Fruit fly (Drosophila melanogaster) whole organism, embryonic: ENCODE results near the gene Pop4.

Experiments used
- CG12236 ChIP-seq: fragments of 200-800 bp; sonication (Bioruptor generic); optimal IDR thresholded peaks from 2 replicates; lab custom pipeline; 2016; ENCODE audit warnings: missing biosample characterization, missing genetic modification characterization
- CG12659 ChIP-seq: fragments of 200-800 bp; sonication (Bioruptor generic); optimal IDR thresholded peaks from 3 replicates; lab custom pipeline; 2017; ENCODE audit warnings: mild to moderate bottlenecking, missing biosample characterization, missing genetic modification reagents, missing genetic modification characterization
- CG13296 ChIP-seq: fragments of 200-800 bp; sonication (Bioruptor generic); optimal IDR thresholded peaks from 3 replicates; lab custom pipeline; 2018; ENCODE audit warnings: missing biosample characterization, mild to moderate bottlenecking, missing genetic modification characterization
- CG13894 ChIP-seq: fragments of 200-800 bp; sonication (Bioruptor generic); optimal IDR thresholded peaks from 3 replicates; lab custom pipeline; 2018; ENCODE audit warnings: missing biosample characterization, mild to moderate bottlenecking, missing genetic modification characterization, moderate library complexity
- CG17359 ChIP-seq: fragments of 200-800 bp; sonication (Bioruptor generic); optimal IDR thresholded peaks from 3 replicates; lab custom pipeline; 2018; ENCODE audit warnings: missing biosample characterization, mild to moderate bottlenecking, missing genetic modification characterization, moderate library complexity
- CG17802 ChIP-seq: fragments of 200-800 bp; sonication (Bioruptor generic); optimal IDR thresholded peaks from 2 replicates; lab custom pipeline; 2018; ENCODE audit warnings: missing biosample characterization, mild to moderate bottlenecking, missing genetic modification characterization, moderate library complexity
- CG18262 ChIP-seq: fragments of 200-800 bp; optimal IDR thresholded peaks from 3 replicates; lab custom pipeline; 2019; ENCODE audit warnings: missing biosample characterization, mild to moderate bottlenecking, missing genetic modification characterization, moderate library complexity
- CG18619 ChIP-seq: fragments of 200-800 bp; sonication (Bioruptor generic); optimal IDR thresholded peaks from 3 replicates; lab custom pipeline; 2017; ENCODE audit warnings: missing biosample characterization, mild to moderate bottlenecking, missing genetic modification characterization
- CG18764 ChIP-seq: fragments of 200-800 bp; sonication (Bioruptor generic); optimal IDR thresholded peaks from 3 replicates; lab custom pipeline; 2016; ENCODE audit warnings: missing biosample characterization, missing genetic modification characterization
- CG31441 ChIP-seq: fragments of 200-800 bp; sonication (Bioruptor generic); IDR thresholded peaks from 2 replicates; pipeline ENCODE4 v1.3.6; 2022; ENCODE audit warnings: missing biosample characterization, missing genetic modification characterization
- CG3163 ChIP-seq: fragments of 200-800 bp; sonication (Bioruptor generic); optimal IDR thresholded peaks from 3 replicates; lab custom pipeline; 2016; ENCODE audit warnings: missing biosample characterization, missing genetic modification characterization
- CG3847 ChIP-seq: fragments of 200-800 bp; sonication (Bioruptor generic); IDR thresholded peaks from 2 replicates; pipeline ENCODE4 v1.3.6; 2022; ENCODE audit warnings: missing biosample characterization, missing genetic modification characterization
- CG4617 ChIP-seq: fragments of 200-800 bp; sonication (Bioruptor generic); optimal IDR thresholded peaks from 3 replicates; lab custom pipeline; 2016; ENCODE audit warnings: missing biosample characterization, missing genetic modification characterization, borderline replicate concordance
- CG7357 ChIP-seq: fragments of 200-800 bp; sonication (Bioruptor generic); IDR thresholded peaks from 3 replicates; pipeline ENCODE4 v1.3.6; 2022; ENCODE audit warnings: missing biosample characterization, missing genetic modification characterization
- CG8281 ChIP-seq: fragments of 200-800 bp; sonication (Bioruptor generic); optimal IDR thresholded peaks from 2 replicates; lab custom pipeline; 2018; ENCODE audit warnings: missing biosample characterization, mild to moderate bottlenecking, missing genetic modification characterization, moderate library complexity
- CG8290 ChIP-seq, 3 experiments: fragments of 200-800 bp; sonication (Bioruptor generic); optimal IDR thresholded peaks; 2 replicates each; lab custom pipeline; 2016 to 2019; ENCODE audit warnings: missing biosample characterization in 3 of 3, missing genetic modification characterization in 3 of 3, mild to moderate bottlenecking in 2 of 3, moderate library complexity in 1 of 3
- CG9609 ChIP-seq: fragments of 200-800 bp; sonication (Bioruptor generic); optimal IDR thresholded peaks from 3 replicates; lab custom pipeline; 2016; ENCODE audit warnings: missing biosample characterization, missing genetic modification characterization
- CG9932 ChIP-seq: fragments of 200-800 bp; sonication (Bioruptor generic); IDR thresholded peaks from 2 replicates; pipeline ENCODE4 v1.3.6; 2022; ENCODE audit warnings: missing biosample characterization, missing genetic modification characterization
- Dbx ChIP-seq: fragments of 200-800 bp; sonication (Bioruptor generic); IDR thresholded peaks from 3 replicates; pipeline ENCODE4 v1.3.6; 2022; ENCODE audit warnings: missing biosample characterization, missing genetic modification characterization
- Doc2 ChIP-seq: fragments of 200-800 bp; sonication (Bioruptor generic); IDR thresholded peaks from 2 replicates; pipeline ENCODE4 v1.3.6; 2022; ENCODE audit warnings: missing biosample characterization, missing genetic modification characterization
- Drgx ChIP-seq: fragments of 200-800 bp; sonication (Bioruptor generic); IDR thresholded peaks from 2 replicates; pipeline ENCODE4 v1.3.6; 2022; ENCODE audit warnings: missing biosample characterization, missing genetic modification characterization
- GATAe ChIP-seq: fragments of 200-800 bp; sonication (Bioruptor generic); conservative IDR thresholded peaks from 2 replicates; pipeline ENCODE4 v1.3.6; 2022; ENCODE audit warnings: missing biosample characterization, missing genetic modification characterization
- Hmx ChIP-seq: fragments of 200-800 bp; sonication (Bioruptor generic); optimal IDR thresholded peaks from 2 replicates; lab custom pipeline; 2016; ENCODE audit warnings: missing biosample characterization, missing genetic modification characterization
- Lpt ChIP-seq: fragments of >200 bp; optimal IDR thresholded peaks from 2 replicates; lab custom pipeline; 2018; ENCODE audit warnings: missing biosample characterization, missing genetic modification characterization
- Neu2 ChIP-seq: fragments of 200-800 bp; sonication (Bioruptor generic); optimal IDR thresholded peaks from 3 replicates; lab custom pipeline; 2016; ENCODE audit warnings: missing biosample characterization, missing genetic modification characterization, borderline replicate concordance
- Pdp1 ChIP-seq, 2 experiments: fragments of 200-800 bp; sonication (Bioruptor generic); optimal IDR thresholded peaks; 3 replicates each; lab custom pipeline; 2016; ENCODE audit warnings: missing biosample characterization in 2 of 2, missing genetic modification characterization in 2 of 2, mild to moderate bottlenecking in 1 of 2, moderate library complexity in 1 of 2
- Poxn ChIP-seq: fragments of 200-800 bp; sonication (Bioruptor generic); IDR thresholded peaks from 2 replicates; pipeline ENCODE4 v1.3.6; 2022; ENCODE audit warnings: missing biosample characterization, missing genetic modification characterization
- Ravus ChIP-seq: fragments of 200-800 bp; sonication (Bioruptor generic); IDR thresholded peaks from 2 replicates; pipeline ENCODE4 v1.3.6; 2022; ENCODE audit warnings: missing biosample characterization, missing genetic modification characterization
- Rx ChIP-seq: fragments of 200-800 bp; sonication (Bioruptor generic); IDR thresholded peaks from 2 replicates; pipeline ENCODE4 v1.3.6; 2022; ENCODE audit warnings: missing biosample characterization, missing genetic modification characterization
- Scr ChIP-seq: fragments of 200-800 bp; sonication (Bioruptor generic); IDR thresholded peaks from 2 replicates; pipeline ENCODE4 v1.3.6; 2022; ENCODE audit warnings: missing biosample characterization, missing genetic modification characterization; ENCODE audit not compliant: partially characterized antibody
- Side ChIP-seq: fragments of 200-800 bp; sonication (Bioruptor generic); optimal IDR thresholded peaks from 2 replicates; lab custom pipeline; 2016; ENCODE audit warnings: missing biosample characterization, missing genetic modification characterization
- Sry-δ ChIP-seq: fragments of 200-800 bp; sonication (Bioruptor generic); optimal IDR thresholded peaks from 2 replicates; lab custom pipeline; 2016; ENCODE audit warnings: missing biosample characterization, missing genetic modification characterization
- ac ChIP-seq: fragments of 200-800 bp; sonication (Bioruptor generic); optimal IDR thresholded peaks from 3 replicates; lab custom pipeline; 2017; ENCODE audit warnings: missing biosample characterization, mild to moderate bottlenecking, missing genetic modification characterization
- amos ChIP-seq: fragments of 200-800 bp; sonication (Bioruptor generic); IDR thresholded peaks from 2 replicates; pipeline ENCODE4 v1.3.6; 2022; ENCODE audit warnings: missing biosample characterization, missing genetic modification characterization; ENCODE audit not compliant: partially characterized antibody
- ash1 ChIP-seq: fragments of 200-800 bp; sonication (Bioruptor generic); optimal IDR thresholded peaks from 2 replicates; lab custom pipeline; 2018; ENCODE audit warnings: missing biosample characterization, mild to moderate bottlenecking, missing genetic modification characterization
- cas ChIP-seq: fragments of 200-800 bp; sonication (Bioruptor generic); IDR thresholded peaks from 2 replicates; pipeline ENCODE4 v1.3.6; 2022; ENCODE audit warnings: missing biosample characterization, missing genetic modification characterization
- dpn ChIP-seq, 2 experiments: fragments of 200-800 bp; sonication (Bioruptor generic); optimal IDR thresholded peaks; 3 replicates each; lab custom pipeline; 2016; ENCODE audit warnings: missing biosample characterization in 2 of 2, missing genetic modification characterization in 2 of 2
- gcm2 ChIP-seq: fragments of 200-800 bp; sonication (Bioruptor generic); optimal IDR thresholded peaks from 2 replicates; lab custom pipeline; 2016; ENCODE audit warnings: missing biosample characterization, missing genetic modification characterization
- maf-S ChIP-seq: fragments of 200-800 bp; sonication (Bioruptor generic); optimal IDR thresholded peaks from 2 replicates; lab custom pipeline; 2016; ENCODE audit warnings: missing biosample characterization, missing genetic modification characterization
- nmo ChIP-seq: fragments of 200-800 bp; sonication (Bioruptor generic); optimal IDR thresholded peaks from 2 replicates; lab custom pipeline; 2018; ENCODE audit warnings: missing biosample characterization, mild to moderate bottlenecking, missing genetic modification characterization, moderate library complexity
- p53 ChIP-seq: fragments of 200-800 bp; sonication (Bioruptor generic); optimal IDR thresholded peaks from 2 replicates; lab custom pipeline; 2016; ENCODE audit warnings: missing biosample characterization, missing genetic modification characterization
- pan ChIP-seq, 4 experiments: fragments of >200 bp in 3 of 4; fragments of 200-800 bp in 1 of 4; sonication (Bioruptor generic) in 1 of 4; optimal IDR thresholded peaks in 3 of 4; IDR thresholded peaks in 1 of 4; 2 replicates each; pipeline versions ENCODE4 v1.3.6 to Lab custom; 2017 to 2022; ENCODE audit warnings: missing biosample characterization in 2 of 4, missing genetic modification characterization in 2 of 4, mixed read lengths in 1 of 4
- phol ChIP-seq: fragments of 200-800 bp; sonication (Bioruptor generic); optimal IDR thresholded peaks from 3 replicates; lab custom pipeline; 2018; ENCODE audit warnings: missing biosample characterization, mild to moderate bottlenecking, missing genetic modification characterization, moderate library complexity
- pnt ChIP-seq: fragments of 200-800 bp; sonication (Bioruptor generic); optimal IDR thresholded peaks from 3 replicates; lab custom pipeline; 2016; ENCODE audit warnings: missing biosample characterization, missing genetic modification characterization
- psq ChIP-seq: fragments of 200-800 bp; sonication (Bioruptor generic); optimal IDR thresholded peaks from 2 replicates; lab custom pipeline; 2017; ENCODE audit warnings: missing biosample characterization, missing genetic modification characterization
- slp2 ChIP-seq: fragments of 200-800 bp; sonication (Bioruptor generic); optimal IDR thresholded peaks from 2 replicates; lab custom pipeline; 2016; ENCODE audit warnings: missing biosample characterization, missing genetic modification characterization
- twi ChIP-seq: fragments of 200-800 bp; optimal IDR thresholded peaks from 2 replicates; lab custom pipeline; 2019; ENCODE audit warnings: missing biosample characterization, mild to moderate bottlenecking, missing genetic modification characterization, moderate library complexity
- zfh1 ChIP-seq: fragments of 200-800 bp; sonication (Bioruptor generic); IDR thresholded peaks from 3 replicates; pipeline ENCODE4 v1.3.6; 2022; ENCODE audit warnings: missing biosample characterization, missing genetic modification characterization

The Pop4 gene

dm6 chr3L:7988828-7989673 lies 10.6 kb upstream of the Pop4 start (continued):
- TF ChIP-seq nmo (GFP tag; lab: Kevin White, UChicago) = peak; percentile 97
- peak; percentile 24 for TF ChIP-seq gcm2 (GFP tag; lab: Kevin White, UChicago)
- TF ChIP-seq slp2 (GFP tag; lab: Kevin White, UChicago) = no peak
- TF ChIP-seq CG9609 (GFP tag; lab: Kevin White, UChicago) = no peak
- peak; percentile 17 for TF ChIP-seq CG17802 (tag; lab: Kevin White, UChicago)
- peak; percentile 37 to 57 for TF ChIP-seq Pdp1 (GFP tag; optimal IDR thresholded peaks at IDR 0.05; lab: Kevin White, UChicago)
- no peak for TF ChIP-seq Doc2
- TF ChIP-seq twi (tag; lab: Kevin White, UChicago) = no peak
- no peak for TF ChIP-seq GATAe (GFP tag; lab: Robert Waterston, UW)
- TF ChIP-seq CG13296 = no peak
- TF ChIP-seq Dbx (GFP tag; lab: Robert Waterston, UW) = no peak
- no peak for TF ChIP-seq ash1 (GFP tag; lab: Kevin White, UChicago)
- TF ChIP-seq amos (GFP tag; lab: Robert Waterston, UW) = no peak
- TF ChIP-seq Rx (GFP tag; lab: Robert Waterston, UW) = peak; percentile 41; the same call in 1 of the 2 replicates
- peak; percentile 74 for TF ChIP-seq pnt (GFP tag; lab: Kevin White, UChicago)
- peak; percentile 55 for TF ChIP-seq CG8290 (GFP tag; optimal IDR thresholded peaks at IDR 0.05; lab: Kevin White, UChicago)
- TF ChIP-seq CG8290 (tag; optimal IDR thresholded peaks at IDR 0.05; lab: Kevin White, UChicago) = no peak
- peak; percentile 44 to 54 for TF ChIP-seq dpn (GFP tag; optimal IDR thresholded peaks at IDR 0.05; lab: Kevin White, UChicago)
- TF ChIP-seq CG12659 (GFP tag; lab: Kevin White, UChicago) = peak; percentile 57
- TF ChIP-seq CG18619 (GFP tag; lab: Kevin White, UChicago) = peak; percentile 57
- TF ChIP-seq Scr = no peak
- peak; percentile 53 for TF ChIP-seq ac (GFP tag; lab: Kevin White, UChicago)
- peak; percentile 84 for TF ChIP-seq CG31441 (GFP tag; lab: Robert Waterston, UW)
- TF ChIP-seq psq (GFP tag; lab: Kevin White, UChicago) = no peak
- TF ChIP-seq CG8281 (tag; lab: Kevin White, UChicago) = peak; percentile 10
- peak; percentile 27 for TF ChIP-seq CG12236
- TF ChIP-seq p53 (GFP tag; lab: Kevin White, UChicago) = no peak
- no peak for TF ChIP-seq maf-S (GFP tag; lab: Kevin White, UChicago)
- no peak for TF ChIP-seq cas (GFP tag; lab: Robert Waterston, UW)
- TF ChIP-seq zfh1 (GFP tag; lab: Robert Waterston, UW) = peak; percentile 87
- TF ChIP-seq Sry-δ = no peak
- TF ChIP-seq CG13894 (tag; lab: Kevin White, UChicago) = no peak
- no peak; the same call in 2 of the 3 replicates for TF ChIP-seq CG7357 (GFP tag; lab: Robert Waterston, UW)
- peak; percentile 74 for TF ChIP-seq CG17359 (tag; lab: Kevin White, UChicago)
- no peak for TF ChIP-seq Neu2 (GFP tag; lab: Kevin White, UChicago)
- TF ChIP-seq CG3163 (GFP tag; lab: Kevin White, UChicago) = no peak
- TF ChIP-seq Side (GFP tag; lab: Kevin White, UChicago) = peak; percentile 70
- peak; percentile 88 for TF ChIP-seq phol (tag; lab: Kevin White, UChicago)
- TF ChIP-seq Lpt (GFP tag; lab: Kevin White, UChicago) = no peak
- peak; percentile 30 for TF ChIP-seq CG4617 (GFP tag; lab: Kevin White, UChicago)
- TF ChIP-seq CG18764 (GFP tag; lab: Kevin White, UChicago) = peak; percentile 59
- no peak for TF ChIP-seq Hmx (GFP tag; lab: Kevin White, UChicago)
- TF ChIP-seq Drgx (GFP tag; lab: Robert Waterston, UW) = 0 out of 2 replicates have a peak, but pooled peaks have one; percentile 24
- no peak for TF ChIP-seq Ravus (GFP tag; lab: Robert Waterston, UW)
- peak; percentile 93 for TF ChIP-seq CG18262 (tag; lab: Kevin White, UChicago)
- no peak for TF ChIP-seq Poxn
- no peak for TF ChIP-seq CG9932 (GFP tag; lab: Robert Waterston, UW)
- no peak for TF ChIP-seq pan (optimal IDR thresholded peaks at IDR 0.05; lab: Kevin White, UChicago)
- peak in 1 of 2 experiments; percentile 58 for TF ChIP-seq pan (GFP tag; optimal IDR thresholded peaks at IDR 0.05 in 1 of 2, IDR thresholded peaks at IDR 0.05 in 1 of 2)
- TF ChIP-seq CG3847 (GFP tag; lab: Robert Waterston, UW) = no peak
